Worm (Caenorhabditis elegans) whole organism, young adult: Measurements from ENCODE around the gene glb-20.

Experiments
- B0336.3 ChIP-seq: fragments of 200-800 bp; sonication (Bioruptor generic); IDR thresholded peaks from 2 replicates; pipeline ENCODE4 v1.3.6; 2022; ENCODE audit warnings: missing genetic modification characterization, missing compliant biosample characterization
- F39B2.1 ChIP-seq: fragments of 200-800 bp; sonication (Bioruptor generic); IDR thresholded peaks from 2 replicates; pipeline ENCODE4 v1.3.6; 2022; ENCODE audit warnings: missing genetic modification reagents, missing genetic modification characterization, missing compliant biosample characterization
- F55B11.4 ChIP-seq: sonication (generic microtip); optimal IDR thresholded peaks from 2 replicates; lab custom pipeline; 2016; ENCODE audit warnings: missing compliant biosample characterization, missing genetic modification characterization, borderline replicate concordance; ENCODE audit not compliant: insufficient read depth
- K11D2.4 ChIP-seq: fragments of 200-800 bp; sonication (Bioruptor generic); IDR thresholded peaks from 2 replicates; pipeline ENCODE4 v1.3.6; 2022; ENCODE audit warnings: missing genetic modification reagents, missing genetic modification characterization, missing compliant biosample characterization
- T07F8.4 ChIP-seq: sonication (generic microtip); optimal IDR thresholded peaks from 2 replicates; lab custom pipeline; 2016; ENCODE audit warnings: mild to moderate bottlenecking, missing genetic modification characterization, moderate library complexity, missing compliant biosample characterization
- T26A5.8 ChIP-seq: sonication (generic microtip); optimal IDR thresholded peaks from 2 replicates; lab custom pipeline; 2016; ENCODE audit warnings: missing genetic modification characterization, missing compliant biosample characterization
- atf-7 ChIP-seq: sonication (generic microtip); optimal IDR thresholded peaks from 2 replicates; lab custom pipeline; 2017; ENCODE audit warnings: mild to moderate bottlenecking, missing genetic modification characterization, missing compliant biosample characterization
- bed-2 ChIP-seq: fragments of 200-800 bp; sonication (Bioruptor generic); IDR thresholded peaks from 2 replicates; pipeline ENCODE4 v1.3.6; 2022; ENCODE audit warnings: missing genetic modification reagents, missing genetic modification characterization, missing compliant biosample characterization
- cebp-1 ChIP-seq, 2 experiments: fragments of 200-800 bp in 1 of 2; sonication (Bioruptor generic) in 1 of 2; sonication (generic microtip) in 1 of 2; IDR thresholded peaks in 1 of 2; optimal IDR thresholded peaks in 1 of 2; 2 replicates each; pipeline versions ENCODE4 v1.3.6 to Lab custom; 2017 to 2022; ENCODE audit warnings: missing compliant biosample characterization in 2 of 2, missing genetic modification characterization in 2 of 2, mild to moderate bottlenecking in 1 of 2, missing genetic modification reagents in 1 of 2, moderate library complexity in 1 of 2
- ceh-27 ChIP-seq: fragments of 200-800 bp; sonication (Bioruptor generic); optimal IDR thresholded peaks from 2 replicates; lab custom pipeline; 2018; ENCODE audit warnings: mild to moderate bottlenecking, missing genetic modification characterization, moderate library complexity, missing compliant biosample characterization
- chd-7 ChIP-seq: sonication (generic microtip); optimal IDR thresholded peaks from 2 replicates; lab custom pipeline; 2016; ENCODE audit warnings: mild to moderate bottlenecking, missing genetic modification characterization, moderate library complexity, missing compliant biosample characterization
- dox-1 ChIP-seq: fragments of 200-800 bp; sonication (Bioruptor generic); IDR thresholded peaks from 2 replicates; pipeline ENCODE4 v1.3.6; 2022; ENCODE audit warnings: missing genetic modification reagents, missing genetic modification characterization, missing compliant biosample characterization
- egl-44 ChIP-seq: fragments of 200-800 bp; sonication (Bioruptor generic); IDR thresholded peaks from 2 replicates; pipeline ENCODE4 v1.3.6; 2022; ENCODE audit warnings: missing genetic modification reagents, missing genetic modification characterization, missing compliant biosample characterization
- ets-4 ChIP-seq: fragments of 200-800 bp; sonication (Bioruptor generic); optimal IDR thresholded peaks from 2 replicates; lab custom pipeline; 2018; ENCODE audit warnings: mild to moderate bottlenecking, missing genetic modification characterization, missing compliant biosample characterization
- let-526 ChIP-seq: fragments of 200-800 bp; sonication (Bioruptor generic); IDR thresholded peaks from 2 replicates; pipeline ENCODE4 v1.3.6; 2022; ENCODE audit warnings: missing genetic modification reagents, missing genetic modification characterization, missing compliant biosample characterization
- let-607 ChIP-seq, 2 experiments: fragments of 200-800 bp in 1 of 2; sonication (Bioruptor generic) in 1 of 2; sonication (generic microtip) in 1 of 2; optimal IDR thresholded peaks; 2 replicates each; lab custom pipeline; 2016 to 2018; ENCODE audit warnings: mild to moderate bottlenecking in 2 of 2, missing compliant biosample characterization in 2 of 2, missing genetic modification characterization in 2 of 2, moderate library complexity in 2 of 2, missing genotype in 1 of 2
- lin-26 ChIP-seq: fragments of 200-800 bp; sonication (Bioruptor generic); IDR thresholded peaks from 2 replicates; pipeline ENCODE4 v1.3.6; 2022; ENCODE audit warnings: missing genetic modification reagents, missing genetic modification characterization, missing compliant biosample characterization
- lin-40 ChIP-seq: sonication (generic microtip); optimal IDR thresholded peaks from 2 replicates; lab custom pipeline; 2016; ENCODE audit warnings: missing genetic modification characterization, mild to moderate bottlenecking, missing compliant biosample characterization, missing genotype, missing genetic modification reagents
- lin-54 ChIP-seq: fragments of 200-800 bp; sonication (Bioruptor generic); optimal IDR thresholded peaks from 2 replicates; lab custom pipeline; 2018; ENCODE audit warnings: mild to moderate bottlenecking, missing genetic modification characterization, missing compliant biosample characterization
- lsy-27 ChIP-seq: sonication (generic microtip); optimal IDR thresholded peaks from 2 replicates; lab custom pipeline; 2017; ENCODE audit warnings: missing genetic modification characterization, mild to moderate bottlenecking, missing compliant biosample characterization, antibody characterized with exemption, missing genotype, borderline replicate concordance; ENCODE audit not compliant: insufficient read depth
- madf-10 ChIP-seq: sonication (generic microtip); optimal IDR thresholded peaks from 2 replicates; lab custom pipeline; 2016; ENCODE audit warnings: mild to moderate bottlenecking, missing genetic modification characterization, missing compliant biosample characterization
- mcd-1 ChIP-seq: fragments of 200-800 bp; sonication (Bioruptor generic); IDR thresholded peaks from 2 replicates; pipeline ENCODE4 v1.3.6; 2022; ENCODE audit warnings: missing genetic modification reagents, missing genetic modification characterization, missing compliant biosample characterization
- nfya-1 ChIP-seq: sonication (generic microtip); optimal IDR thresholded peaks from 2 replicates; lab custom pipeline; 2017; ENCODE audit warnings: antibody characterized with exemption, missing compliant biosample characterization, missing genetic modification characterization, borderline replicate concordance; ENCODE audit not compliant: insufficient read depth
- nfyb-1 ChIP-seq: fragments of 200-800 bp; sonication (Bioruptor generic); IDR thresholded peaks from 2 replicates; pipeline ENCODE4 v1.3.6; 2022; ENCODE audit warnings: missing genetic modification reagents, missing genetic modification characterization, missing compliant biosample characterization
- nhr-179 ChIP-seq: sonication (generic microtip); optimal IDR thresholded peaks from 2 replicates; lab custom pipeline; 2016; ENCODE audit warnings: mild to moderate bottlenecking, missing genetic modification characterization, missing compliant biosample characterization
- nhr-27 ChIP-seq: fragments of 200-800 bp; sonication (Bioruptor generic); optimal IDR thresholded peaks from 2 replicates; lab custom pipeline; 2018; ENCODE audit warnings: mild to moderate bottlenecking, missing genetic modification characterization, moderate library complexity, missing compliant biosample characterization
- nhr-80 ChIP-seq: sonication (generic microtip); optimal IDR thresholded peaks from 2 replicates; lab custom pipeline; 2016; ENCODE audit warnings: missing genetic modification characterization, missing compliant biosample characterization
- nhr-90 ChIP-seq: sonication (generic microtip); optimal IDR thresholded peaks from 2 replicates; lab custom pipeline; 2016; ENCODE audit warnings: missing genotype, mild to moderate bottlenecking, missing genetic modification characterization, missing compliant biosample characterization
- pha-4 ChIP-seq: fragments of 150-350 bp; sonication (generic microtip); optimal IDR thresholded peaks from 2 replicates; lab custom pipeline; 2014; ENCODE audit warnings: missing biosample characterization, missing genetic modification reagents, missing genetic modification characterization
- rcor-1 ChIP-seq: fragments of 200-800 bp; sonication (Bioruptor generic); IDR thresholded peaks from 2 replicates; pipeline ENCODE4 v1.3.6; 2022; ENCODE audit warnings: missing genetic modification reagents, missing genetic modification characterization, missing compliant biosample characterization
- sdz-38 ChIP-seq: sonication (generic microtip); optimal IDR thresholded peaks from 2 replicates; lab custom pipeline; 2016; ENCODE audit warnings: missing genotype, missing genetic modification characterization, missing compliant biosample characterization
- snpc-4 ChIP-seq, 5 experiments: fragments of 150-350 bp in 1 of 5; sonication (generic microtip) in 4 of 5; optimal IDR thresholded peaks; 2 replicates each; lab custom pipeline; 2014 to 2018; ENCODE audit warnings: missing genetic modification characterization in 5 of 5, missing biosample characterization in 3 of 5, antibody characterized with exemption in 2 of 5, mild to moderate bottlenecking in 2 of 5, missing compliant biosample characterization in 2 of 5, missing genotype in 2 of 5, moderate library complexity in 2 of 5, missing genetic modification reagents in 1 of 5
- tbp1 ChIP-seq: fragments of 200-800 bp; sonication (Bioruptor generic); optimal IDR thresholded peaks from 2 replicates; lab custom pipeline; 2018; ENCODE audit warnings: mild to moderate bottlenecking, missing genetic modification characterization, missing compliant biosample characterization
- tlf-1 ChIP-seq: fragments of 200-800 bp; sonication (Bioruptor generic); optimal IDR thresholded peaks from 2 replicates; lab custom pipeline; 2018; ENCODE audit warnings: mild to moderate bottlenecking, missing genetic modification characterization, missing compliant biosample characterization
- ztf-22 ChIP-seq: fragments of 200-800 bp; sonication (Bioruptor generic); optimal IDR thresholded peaks from 2 replicates; lab custom pipeline; 2018; ENCODE audit warnings: mild to moderate bottlenecking, missing genetic modification characterization, moderate library complexity, missing compliant biosample characterization
- ztf-25 ChIP-seq: fragments of 200-800 bp; sonication (Bioruptor generic); IDR thresholded peaks from 2 replicates; pipeline ENCODE4 v1.3.6; 2022; ENCODE audit warnings: missing genetic modification reagents, missing genetic modification characterization, missing compliant biosample characterization

glb-20 gene

DNA sequence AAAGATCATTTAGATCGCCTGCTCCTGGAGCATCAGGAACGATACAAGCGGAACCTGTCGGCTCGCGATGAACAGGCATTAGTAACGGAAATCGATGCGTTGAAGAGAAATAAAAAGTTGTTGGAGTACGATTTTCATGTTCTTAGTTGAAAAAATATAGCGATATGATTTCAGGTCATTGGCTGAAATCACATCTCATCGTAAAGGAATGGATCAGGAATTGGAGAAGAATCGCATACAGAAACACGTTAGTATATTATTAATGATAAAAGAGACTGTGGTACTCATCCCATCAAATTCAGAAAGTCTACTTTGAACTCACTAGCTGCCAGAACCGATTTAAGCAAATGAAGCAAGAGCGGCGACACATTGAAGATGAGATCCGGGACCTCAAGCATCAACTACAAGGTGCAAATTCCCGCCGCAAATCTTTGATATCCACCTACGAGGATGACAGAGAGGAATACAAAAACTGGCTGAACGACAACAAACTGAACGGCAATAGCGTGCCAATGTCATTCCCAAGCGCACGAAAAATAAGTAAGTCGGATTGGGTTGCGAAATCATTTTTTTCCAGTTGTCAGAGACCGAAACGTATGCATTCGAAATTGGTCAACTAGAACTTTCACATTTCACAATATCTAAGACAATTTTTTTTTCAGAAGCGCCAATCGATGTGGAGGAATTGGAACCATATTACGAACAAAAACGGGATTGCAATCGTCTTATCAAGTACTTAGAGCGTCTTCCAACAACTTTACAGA is 25.8 kb downstream of the glb-20 start:
- TF ChIP-seq cebp-1 (GFP tag; IDR thresholded peaks at IDR 0.05; lab: Robert Waterston, UW), result peak; percentile 9; the same call in 1 of the 2 replicates
- peak; percentile 90 for TF ChIP-seq cebp-1 (tag; optimal IDR thresholded peaks at IDR 0.05; lab: Kevin White, UChicago)
- TF ChIP-seq F39B2.1 (GFP tag; lab: Robert Waterston, UW), result no peak

DNA sequence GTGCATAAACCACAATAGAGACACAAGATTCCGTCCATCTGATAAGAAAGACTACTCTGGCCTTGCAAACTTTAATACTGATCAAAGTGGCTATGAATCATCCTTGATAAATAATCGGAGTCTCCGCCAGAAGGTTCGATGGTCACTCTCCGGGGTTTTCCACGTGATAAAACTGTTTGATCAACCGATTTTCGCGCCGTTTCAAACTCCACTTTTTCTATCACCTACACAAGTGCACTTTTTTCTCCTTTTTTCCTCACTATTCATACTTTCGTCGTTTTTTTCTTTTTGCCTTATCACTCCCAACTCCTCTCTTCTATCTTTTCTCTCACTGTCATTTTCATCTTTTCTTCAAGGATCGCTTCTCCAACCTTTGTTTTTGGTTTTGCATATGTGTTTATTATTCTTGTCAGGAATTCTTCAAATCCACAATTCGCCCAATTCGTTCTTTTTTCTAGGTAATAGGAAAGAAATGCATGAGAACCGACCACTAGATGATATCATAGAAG is 27.3 kb downstream of the glb-20 start, which contains the start of gene F18H3.4:
F18H3.4 (plus strand) TSS at position 459 of the 509 bp plus-strand sequence.
- TF ChIP-seq rcor-1 (no peak), cebp-1 (GFP tag; IDR thresholded peaks at IDR 0.05; lab: Robert Waterston, UW) (no peak), cebp-1 (tag; optimal IDR thresholded peaks at IDR 0.05; lab: Kevin White, UChicago) (peak; percentile 75), ztf-22 (peak; percentile 80), lin-54 (peak; percentile 13), B0336.3 (GFP tag; lab: Robert Waterston, UW) (peak; percentile 62; the same call in 1 of the 2 replicates), nhr-90 (tag; lab: Kevin White, UChicago) (peak; percentile 19), bed-2 (GFP tag; lab: Robert Waterston, UW) (no peak), egl-44 (GFP tag; lab: Robert Waterston, UW) (0 out of 2 replicates have a peak, but pooled peaks have one; percentile 67), nhr-80 (tag; lab: Kevin White, UChicago) (peak; percentile 97), nfyb-1 (GFP tag; lab: Robert Waterston, UW) (peak; percentile 50; the same call in 1 of the 2 replicates), atf-7 (tag; lab: Kevin White, UChicago) (peak; percentile 72), lsy-27 (tag; lab: Kevin White, UChicago) (no peak), chd-7 (tag; lab: Kevin White, UChicago) (peak; percentile 12), dox-1 (GFP tag; lab: Robert Waterston, UW) (peak; percentile 52), snpc-4 (GFP tag; optimal IDR thresholded peaks at IDR 0.05; lab: Kevin White, UChicago) (no peak), snpc-4 (tag; optimal IDR thresholded peaks at IDR 0.05; lab: Kevin White, UChicago) (peak in 1 of 4 experiments; percentile 14), lin-26 (GFP tag; lab: Robert Waterston, UW) (no peak), lin-40 (peak; percentile 47), let-607 (tag; optimal IDR thresholded peaks at IDR 0.05; lab: Kevin White, UChicago) (peak in 1 of 2 experiments; percentile 65), tbp1 (GFP tag; lab: Kevin White, UChicago) (peak; percentile 46), K11D2.4 (GFP tag; lab: Robert Waterston, UW) (0 out of 2 replicates have a peak, but pooled peaks have one; percentile 41), pha-4 (peak; percentile 66), mcd-1 (0 out of 2 replicates have a peak, but pooled peaks have one; percentile 19), tlf-1 (GFP tag; lab: Kevin White, UChicago) (peak; percentile 30), madf-10 (tag; lab: Kevin White, UChicago) (peak; percentile 29), F55B11.4 (tag; lab: Kevin White, UChicago) (no peak), ets-4 (GFP tag; lab: Kevin White, UChicago) (peak; percentile 4), nhr-179 (no peak)

DNA sequence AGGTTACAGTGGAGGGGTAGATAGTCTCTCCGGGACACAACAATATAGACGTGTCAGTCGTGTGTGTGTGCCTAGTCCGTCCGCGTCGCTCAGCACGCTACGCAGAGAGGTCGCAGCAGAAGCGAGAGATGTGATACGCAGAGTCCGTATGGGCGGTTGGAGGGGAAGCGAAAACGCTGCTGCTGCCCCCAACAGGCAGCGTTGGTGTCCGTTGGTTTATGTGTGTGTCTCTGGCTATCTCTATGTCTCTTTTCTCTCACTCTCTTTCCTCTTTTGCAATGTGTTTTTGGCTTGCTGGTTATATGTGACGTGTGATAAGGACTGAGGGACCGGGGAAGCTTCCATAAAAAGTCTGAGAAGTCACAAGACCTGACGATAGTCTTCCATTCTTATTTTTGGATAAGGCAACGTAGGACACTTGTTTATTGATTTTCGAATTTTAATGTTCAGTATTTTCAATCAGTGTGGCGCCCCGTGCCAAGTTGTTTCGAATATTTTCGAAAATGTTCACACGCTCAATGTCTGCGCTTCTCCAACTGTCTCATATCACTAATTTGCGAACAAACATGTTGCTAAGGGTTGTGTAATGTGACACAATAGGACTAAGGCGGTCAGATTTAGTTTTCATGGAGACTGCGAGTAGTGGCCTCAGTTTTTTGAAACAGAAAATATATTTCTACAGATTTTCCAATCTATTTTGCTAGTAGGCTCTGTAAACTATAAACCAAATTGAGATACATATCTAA is 28.4 kb downstream of the glb-20 start, which contains the start of gene pab-2:
pab-2 (minus strand) TSS at position 69 of the 746 bp plus-strand sequence.
- TF ChIP-seq sdz-38 (tag; lab: Kevin White, UChicago), result no peak
- no peak for TF ChIP-seq bed-2 (GFP tag; lab: Robert Waterston, UW)
- peak; percentile 46 for TF ChIP-seq ets-4 (GFP tag; lab: Kevin White, UChicago)
- peak; percentile 11 for TF ChIP-seq tlf-1 (GFP tag; lab: Kevin White, UChicago)
- TF ChIP-seq pha-4, result no peak
- no peak for TF ChIP-seq nhr-27 (tag; lab: Kevin White, UChicago)
- no peak for TF ChIP-seq ztf-25 (GFP tag; lab: Robert Waterston, UW)
- TF ChIP-seq chd-7 (tag; lab: Kevin White, UChicago), result peak; percentile 76
- TF ChIP-seq let-526 (GFP tag; lab: Robert Waterston, UW), result peak; percentile 54; the same call in 1 of the 2 replicates
- peak; percentile 71; the same call in 1 of the 2 replicates for TF ChIP-seq egl-44 (GFP tag; lab: Robert Waterston, UW)
- no peak for TF ChIP-seq lsy-27 (tag; lab: Kevin White, UChicago)
- peak; percentile 76 for TF ChIP-seq atf-7 (tag; lab: Kevin White, UChicago)
- no peak for TF ChIP-seq snpc-4 (GFP tag; optimal IDR thresholded peaks at IDR 0.05; lab: Kevin White, UChicago)
- peak in 3 of 4 experiments; percentile 22 to 50 (median 41) for TF ChIP-seq snpc-4 (tag; optimal IDR thresholded peaks at IDR 0.05; lab: Kevin White, UChicago)
- TF ChIP-seq lin-40, result peak; percentile 79
- TF ChIP-seq ceh-27 (GFP tag; lab: Kevin White, UChicago), result peak; percentile 55
- TF ChIP-seq dox-1 (GFP tag; lab: Robert Waterston, UW), result peak; percentile 74
- no peak for TF ChIP-seq nfya-1 (tag; lab: Kevin White, UChicago)
- 0 out of 2 replicates have a peak, but pooled peaks have one; percentile 43 for TF ChIP-seq lin-26 (GFP tag; lab: Robert Waterston, UW)
- no peak for TF ChIP-seq T26A5.8 (tag; lab: Kevin White, UChicago)
- TF ChIP-seq T07F8.4 (tag; lab: Kevin White, UChicago), result no peak
